Worm (Caenorhabditis elegans) whole organism, mixed stage, embryonic: ENCODE measurements around the gene spe-43.

Experiments
- blmp-1 ChIP-seq: fragments of 150-350 bp; optimal IDR thresholded peaks from 2 replicates; lab custom pipeline; 2014; ENCODE audit warnings: missing biosample characterization, missing genetic modification characterization
- ces-1 ChIP-seq: fragments of 150-350 bp; optimal IDR thresholded peaks from 2 replicates; lab custom pipeline; 2014; ENCODE audit warnings: missing biosample characterization, missing genetic modification reagents, missing genetic modification characterization
- elt-1 ChIP-seq: sonication (generic microtip); optimal IDR thresholded peaks from 2 replicates; lab custom pipeline; 2017; ENCODE audit warnings: missing genetic modification characterization, mild to moderate bottlenecking, missing compliant biosample characterization, antibody characterized with exemption, moderate library complexity, borderline replicate concordance; ENCODE audit not compliant: insufficient read depth
- elt-3 ChIP-seq: fragments of 150-350 bp; optimal IDR thresholded peaks from 2 replicates; lab custom pipeline; 2014; ENCODE audit warnings: missing biosample characterization, missing genetic modification characterization
- lin-32 ChIP-seq: fragments of 200-800 bp; sonication (Bioruptor generic); optimal IDR thresholded peaks from 2 replicates; lab custom pipeline; 2018; ENCODE audit warnings: mild to moderate bottlenecking, missing genetic modification characterization, missing compliant biosample characterization
- mep-1 ChIP-seq: fragments of 150-350 bp; optimal IDR thresholded peaks from 2 replicates; lab custom pipeline; 2017; ENCODE audit warnings: missing biosample characterization, missing genetic modification reagents, missing genetic modification characterization, inconsistent platforms
- nhr-12 ChIP-seq: fragments of 150-350 bp; optimal IDR thresholded peaks from 2 replicates; lab custom pipeline; 2014; ENCODE audit warnings: missing biosample characterization, missing genetic modification characterization
- nhr-2 ChIP-seq: fragments of 150-350 bp; optimal IDR thresholded peaks from 2 replicates; lab custom pipeline; 2014; ENCODE audit warnings: missing biosample characterization, missing genetic modification characterization
- nhr-237 ChIP-seq: fragments of 150-350 bp; optimal IDR thresholded peaks from 2 replicates; lab custom pipeline; 2014; ENCODE audit warnings: missing biosample characterization, missing genetic modification characterization
- nhr-76 ChIP-seq: sonication (generic microtip); optimal IDR thresholded peaks from 2 replicates; lab custom pipeline; 2017; ENCODE audit warnings: missing biosample characterization, missing genetic modification characterization
- snpc-4 ChIP-seq: fragments of 150-350 bp; optimal IDR thresholded peaks from 2 replicates; lab custom pipeline; 2014; ENCODE audit warnings: missing biosample characterization, missing genetic modification characterization
- unc-62 ChIP-seq: fragments of 150-350 bp; optimal IDR thresholded peaks from 2 replicates; lab custom pipeline; 2014; ENCODE audit warnings: missing biosample characterization, missing genetic modification reagents, missing genetic modification characterization

DNA sequence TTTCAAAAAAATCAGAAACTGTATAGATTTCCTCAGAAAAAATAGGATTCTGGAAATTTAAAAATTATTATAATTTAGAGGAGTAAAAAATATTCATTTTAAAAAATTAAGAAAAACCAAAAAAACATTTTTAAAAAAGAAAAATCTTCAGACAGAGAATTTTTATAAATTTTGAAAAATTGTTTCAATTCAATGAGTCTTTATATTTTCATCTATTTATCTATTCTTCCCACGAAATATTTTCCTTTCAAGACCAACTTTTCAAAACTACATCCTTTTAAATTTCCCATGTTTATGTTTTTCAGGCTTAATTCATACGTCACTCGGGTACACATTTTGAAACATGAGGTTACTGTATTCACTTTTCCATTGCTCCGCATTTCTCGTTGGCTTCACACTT is 28.1 kb upstream of the spe-43 start, which contains the start of gene nas-14:
- no peak for TF ChIP-seq ces-1
- TF ChIP-seq elt-3 (tag; lab: Kevin White, UChicago), result no peak
- TF ChIP-seq nhr-2 (tag; lab: Kevin White, UChicago), result no peak
- no peak for TF ChIP-seq elt-1 (tag; lab: Kevin White, UChicago)
- no peak for TF ChIP-seq blmp-1 (tag; lab: Kevin White, UChicago)
- TF ChIP-seq snpc-4 (tag; lab: Kevin White, UChicago), result no peak
- TF ChIP-seq lin-32, result no peak
- no peak for TF ChIP-seq nhr-12
- TF ChIP-seq nhr-76 (tag; lab: Kevin White, UChicago), result no peak
- TF ChIP-seq unc-62 (GFP tag; lab: Kevin White, UChicago), result no peak
- no peak for TF ChIP-seq nhr-237 (tag; lab: Kevin White, UChicago)
- no peak for TF ChIP-seq mep-1 (tag; lab: Kevin White, UChicago)
